Worm (Caenorhabditis elegans): ENCODE data around the gene K03A11.4.

ce11 chrX:13048258-13048657 is 29.7 kb upstream of the K03A11.4 start, which contains the start of gene C53C7.3:
- TF ChIP-seq nfya-1 (tag; optimal IDR thresholded peaks at IDR 0.05) = no peak
- TF ChIP-seq nhr-11 (tag; optimal IDR thresholded peaks at IDR 0.05) = no peak
- TF ChIP-seq ets-4 (tag; optimal IDR thresholded peaks at IDR 0.05) = no peak
- TF ChIP-seq pha-4 (tag; optimal IDR thresholded peaks at IDR 0.05) = no peak
- TF ChIP-seq fkh-10 (GFP tag; optimal IDR thresholded peaks at IDR 0.05) = no peak
- TF ChIP-seq ceh-24 (tag; optimal IDR thresholded peaks at IDR 0.05) = no peak
- TF ChIP-seq ama-1 (optimal IDR thresholded peaks at IDR 0.05) = no peak
- TF ChIP-seq unc-86 (tag; optimal IDR thresholded peaks at IDR 0.05) = no peak
- TF ChIP-seq C08G9.2 (tag; optimal IDR thresholded peaks at IDR 0.05) = no peak
- TF ChIP-seq syd-9 (tag; optimal IDR thresholded peaks at IDR 0.05) = no peak
- no peak for TF ChIP-seq rnt-1 (tag; optimal IDR thresholded peaks at IDR 0.05)
- TF ChIP-seq ceh-48 (tag; optimal IDR thresholded peaks at IDR 0.05) = no peak
- TF ChIP-seq tbx-2 (tag; optimal IDR thresholded peaks at IDR 0.05) = no peak
